Worm (Caenorhabditis elegans): Measurements from ENCODE around the gene ZK1127.13.
A peak's percentile ranks its signal among the peaks of the same experiment; 100 is the strongest.

The ZK1127.13 gene

DNA sequence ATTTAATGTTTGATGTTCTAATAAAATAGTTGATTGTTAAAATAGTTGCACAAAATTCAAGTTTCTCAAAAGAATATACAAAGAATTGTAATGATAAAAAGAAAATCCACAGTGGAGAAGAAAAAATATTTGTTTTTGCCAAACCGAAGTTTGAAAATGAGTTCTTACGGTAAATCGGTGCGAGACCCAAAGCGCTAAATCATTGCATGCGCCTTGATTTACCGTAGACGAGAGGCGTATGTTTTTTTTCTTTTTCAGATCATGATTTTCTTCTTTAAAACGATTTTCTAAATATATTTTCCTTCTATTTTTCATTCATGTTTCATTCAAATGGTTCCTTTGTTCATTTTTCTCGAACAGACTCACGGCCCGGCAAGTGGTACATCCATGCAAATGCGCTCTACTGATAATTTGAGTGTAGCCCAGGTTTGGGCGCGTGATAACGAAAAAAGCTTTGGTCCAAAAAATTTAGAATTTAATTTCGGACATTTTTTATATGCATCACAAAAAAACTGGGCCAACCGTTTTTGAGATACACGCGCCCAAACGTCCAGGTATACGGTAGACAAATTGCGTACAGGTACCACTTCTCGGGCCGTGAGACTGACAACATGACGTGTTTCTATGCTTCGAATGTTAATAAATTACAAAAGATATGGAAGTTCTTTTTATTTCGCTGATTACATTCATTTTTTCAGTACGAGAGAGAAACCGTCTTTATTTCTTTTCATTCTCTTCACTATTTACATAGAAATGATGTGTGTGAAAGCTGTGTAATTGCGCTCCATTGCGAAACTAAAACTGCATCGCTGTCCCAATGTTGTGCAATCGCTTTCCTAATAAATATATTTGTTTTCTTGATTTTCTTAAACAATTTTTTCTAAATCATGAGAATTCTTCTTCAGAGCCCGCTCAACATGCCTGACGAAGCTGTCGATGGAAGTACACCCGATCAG, 27.9 kb upstream of the ZK1127.13 start, which contains the start of gene znf-598:
Gene znf-598, plus strand, starts transcription at position 906 of the 956 bp plus-strand sequence.
- peak; percentile 21 for TF ChIP-seq lsy-2 (tag; optimal IDR thresholded peaks at IDR 0.05)
- TF ChIP-seq ceh-43 (GFP tag; optimal IDR thresholded peaks at IDR 0.05) = no peak
- TF ChIP-seq unc-120 (tag; optimal IDR thresholded peaks at IDR 0.05; ENCODE audit: poor library complexity, severe bottlenecking) = no peak
- TF ChIP-seq snpc-4 (tag; optimal IDR thresholded peaks at IDR 0.05) = no peak
- TF ChIP-seq sptf-1 (tag; optimal IDR thresholded peaks at IDR 0.05) = peak; percentile 1
- TF ChIP-seq cnd-1 (tag; optimal IDR thresholded peaks at IDR 0.05) = no peak
- TF ChIP-seq flh-1 (GFP tag; optimal IDR thresholded peaks at IDR 0.05) = no peak
- no peak for TF ChIP-seq sem-2 (GFP tag; optimal IDR thresholded peaks at IDR 0.05)
- TF ChIP-seq lin-32 (GFP tag; optimal IDR thresholded peaks at IDR 0.05) = no peak
- TF ChIP-seq mep-1 (tag; optimal IDR thresholded peaks at IDR 0.05) = peak; percentile 29
- no peak for TF ChIP-seq ceh-83 (GFP tag; optimal IDR thresholded peaks at IDR 0.05)
- TF ChIP-seq ztf-11 (tag; optimal IDR thresholded peaks at IDR 0.05) = no peak
- peak; percentile 65 for TF ChIP-seq pha-4 (tag; optimal IDR thresholded peaks at IDR 0.05)
- no peak for TF ChIP-seq ham-2 (GFP tag; optimal IDR thresholded peaks at IDR 0.05)
- TF ChIP-seq unc-39 (tag; optimal IDR thresholded peaks at IDR 0.05) = no peak

DNA sequence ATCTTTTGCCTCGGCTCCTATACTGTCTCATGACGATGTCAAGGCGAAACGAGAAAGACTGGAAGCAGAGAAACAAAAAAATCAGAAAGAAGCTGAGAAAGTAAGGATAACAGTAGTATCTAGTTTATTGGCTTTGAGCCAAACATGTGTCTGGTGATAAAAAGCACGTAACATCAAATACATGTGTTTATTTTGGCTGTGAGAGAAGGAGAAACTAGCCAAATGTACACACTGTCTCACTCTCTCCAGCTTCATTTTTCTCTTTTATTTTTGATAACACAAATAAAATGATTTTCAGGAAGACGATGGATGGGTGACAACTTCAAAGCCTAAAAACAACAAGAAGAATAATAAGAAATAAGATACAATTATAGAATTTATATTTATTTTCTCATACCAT, 23.6 kb upstream of the ZK1127.13 start:
- TF ChIP-seq nhr-76 (tag; optimal IDR thresholded peaks at IDR 0.05) = no peak
- no peak for TF ChIP-seq M03D4.4 (tag; optimal IDR thresholded peaks at IDR 0.05)
- no peak for TF ChIP-seq pha-4 (tag; optimal IDR thresholded peaks at IDR 0.05)
- no peak for TF ChIP-seq zip-8 (tag; optimal IDR thresholded peaks at IDR 0.05)
- TF ChIP-seq drap-1 (GFP tag; optimal IDR thresholded peaks at IDR 0.05) = no peak
- no peak for TF ChIP-seq ztf-11 (tag; optimal IDR thresholded peaks at IDR 0.05)
- no peak for TF ChIP-seq sem-2 (GFP tag; optimal IDR thresholded peaks at IDR 0.05)
- TF ChIP-seq mab-5 (tag; optimal IDR thresholded peaks at IDR 0.05) = no peak
- TF ChIP-seq lin-13 (tag; optimal IDR thresholded peaks at IDR 0.05) = no peak
- TF ChIP-seq ceh-39 (tag; optimal IDR thresholded peaks at IDR 0.05) = no peak
- TF ChIP-seq mep-1 (tag; optimal IDR thresholded peaks at IDR 0.05) = no peak
- TF ChIP-seq nhr-12 (tag; optimal IDR thresholded peaks at IDR 0.05) = no peak
- TF ChIP-seq cnd-1 (tag; optimal IDR thresholded peaks at IDR 0.05) = no peak
- TF ChIP-seq unc-62 (GFP tag; optimal IDR thresholded peaks at IDR 0.05) = no peak
- TF ChIP-seq flh-1 (GFP tag; optimal IDR thresholded peaks at IDR 0.05) = no peak
- TF ChIP-seq elt-3 (tag; optimal IDR thresholded peaks at IDR 0.05) = no peak
- TF ChIP-seq nhr-237 (tag; optimal IDR thresholded peaks at IDR 0.05) = no peak
- TF ChIP-seq ham-2 (GFP tag; optimal IDR thresholded peaks at IDR 0.05) = no peak
- no peak for TF ChIP-seq hlh-1 (tag; optimal IDR thresholded peaks at IDR 0.05)
- no peak for TF ChIP-seq nhr-2 (tag; optimal IDR thresholded peaks at IDR 0.05)

DNA sequence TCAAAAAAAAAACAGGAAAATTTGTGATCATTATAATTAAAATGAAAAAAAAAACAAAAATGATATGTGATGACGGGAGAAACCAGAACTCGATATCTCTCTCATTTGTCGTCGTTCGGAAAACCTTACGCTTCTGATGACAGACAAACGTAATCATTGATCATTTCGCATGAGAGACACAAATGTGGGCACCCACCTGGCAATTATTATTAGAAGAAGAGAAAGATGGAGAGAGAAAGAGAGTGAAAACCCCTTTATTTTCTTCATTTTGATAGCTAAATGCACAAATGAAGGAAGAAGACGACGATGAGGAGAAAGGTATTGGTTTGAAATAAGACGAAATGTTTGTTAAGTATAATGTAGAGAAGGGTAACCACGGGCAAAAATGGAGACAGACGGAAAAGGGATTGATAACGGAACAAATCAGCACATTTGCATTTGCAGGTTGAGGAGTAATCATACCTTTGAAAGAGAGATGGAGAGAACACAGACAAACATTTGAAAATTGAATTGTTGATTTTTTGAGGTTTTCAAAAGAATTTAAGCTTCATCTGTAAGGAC, 21.9 kb upstream of the ZK1127.13 start:
- TF ChIP-seq lin-32 (GFP tag; optimal IDR thresholded peaks at IDR 0.05) (no peak), unc-120 (tag; optimal IDR thresholded peaks at IDR 0.05; ENCODE audit: poor library complexity, severe bottlenecking) (no peak), snpc-4 (tag; optimal IDR thresholded peaks at IDR 0.05) (no peak), ceh-43 (GFP tag; optimal IDR thresholded peaks at IDR 0.05) (no peak), mab-5 (tag; optimal IDR thresholded peaks at IDR 0.05) (no peak), ceh-83 (GFP tag; optimal IDR thresholded peaks at IDR 0.05) (no peak), nhr-28 (tag; optimal IDR thresholded peaks at IDR 0.05) (no peak), mep-1 (tag; optimal IDR thresholded peaks at IDR 0.05) (no peak), M03D4.4 (tag; optimal IDR thresholded peaks at IDR 0.05) (no peak), zip-8 (tag; optimal IDR thresholded peaks at IDR 0.05) (no peak), nhr-237 (tag; optimal IDR thresholded peaks at IDR 0.05) (no peak), flh-1 (GFP tag; optimal IDR thresholded peaks at IDR 0.05) (no peak), drap-1 (GFP tag; optimal IDR thresholded peaks at IDR 0.05) (no peak), nhr-2 (tag; optimal IDR thresholded peaks at IDR 0.05) (no peak), tbx-8 (GFP tag; optimal IDR thresholded peaks at IDR 0.05) (no peak), ceh-39 (tag; optimal IDR thresholded peaks at IDR 0.05) (no peak), ztf-11 (tag; optimal IDR thresholded peaks at IDR 0.05) (no peak), elt-3 (tag; optimal IDR thresholded peaks at IDR 0.05) (no peak)

DNA sequence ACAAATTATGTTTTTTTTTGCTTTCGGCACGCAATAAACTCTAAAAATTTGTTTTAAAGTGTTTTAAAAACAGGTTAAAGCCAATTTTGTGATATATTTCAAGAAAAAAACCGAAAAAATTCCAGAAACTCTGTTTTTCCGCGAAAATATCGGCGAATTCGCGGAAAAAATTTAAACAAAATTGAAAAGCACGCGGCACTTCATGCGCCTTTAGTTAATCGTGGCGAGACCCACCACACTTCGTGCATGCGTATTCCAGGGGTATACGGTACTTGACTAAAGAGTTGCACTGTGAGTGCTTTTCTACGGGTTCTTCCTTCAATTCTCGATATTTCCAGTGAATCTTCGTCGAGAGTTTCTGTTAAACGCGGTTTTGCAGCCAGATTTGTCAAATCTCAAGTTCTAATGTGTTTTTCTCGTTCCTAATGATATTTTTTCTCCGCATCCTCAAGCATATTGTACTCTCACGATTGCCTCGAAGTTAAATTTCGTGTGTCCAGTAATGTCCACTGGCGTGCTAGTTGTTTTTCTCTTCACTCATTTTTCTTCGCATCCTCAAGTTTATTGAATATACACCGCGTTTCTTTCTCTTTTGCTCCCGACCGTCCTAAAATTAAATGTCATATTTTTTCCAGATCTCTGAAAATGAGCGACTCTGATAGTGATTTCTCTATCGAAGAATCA, 15.3 kb upstream of the ZK1127.13 start, which contains the start of gene cin-4:
Gene cin-4, plus strand, starts transcription at position 634 of the 684 bp plus-strand sequence.
- TF ChIP-seq sem-2 (GFP tag; optimal IDR thresholded peaks at IDR 0.05) (no peak), unc-120 (tag; optimal IDR thresholded peaks at IDR 0.05; ENCODE audit: poor library complexity, severe bottlenecking) (no peak), ztf-11 (tag; optimal IDR thresholded peaks at IDR 0.05) (no peak), nhr-2 (tag; optimal IDR thresholded peaks at IDR 0.05) (no peak), nhr-28 (tag; optimal IDR thresholded peaks at IDR 0.05) (no peak), mep-1 (tag; optimal IDR thresholded peaks at IDR 0.05) (no peak), tbx-8 (GFP tag; optimal IDR thresholded peaks at IDR 0.05) (no peak), snpc-4 (tag; optimal IDR thresholded peaks at IDR 0.05) (no peak), mls-2 (tag; optimal IDR thresholded peaks at IDR 0.05) (no peak), lsy-2 (tag; optimal IDR thresholded peaks at IDR 0.05) (no peak), unc-62 (GFP tag; optimal IDR thresholded peaks at IDR 0.05) (no peak), unc-39 (tag; optimal IDR thresholded peaks at IDR 0.05) (no peak), sptf-1 (tag; optimal IDR thresholded peaks at IDR 0.05) (no peak), nhr-76 (tag; optimal IDR thresholded peaks at IDR 0.05) (no peak), ham-2 (GFP tag; optimal IDR thresholded peaks at IDR 0.05) (no peak)
